Worm (Caenorhabditis elegans): Measurements from ENCODE around the gene H21P03.10.

ce11 chrIV:11455824-11456223 is 44.7 kb upstream of the H21P03.10 start:
- TF ChIP-seq nhr-76 (tag; optimal IDR thresholded peaks at IDR 0.05) (no peak), unc-130 (tag; optimal IDR thresholded peaks at IDR 0.05) (no peak), lir-3 (tag; optimal IDR thresholded peaks at IDR 0.05; ENCODE audit: poor library complexity) (no peak), nhr-28 (tag; optimal IDR thresholded peaks at IDR 0.05) (no peak), pax-3 (tag; optimal IDR thresholded peaks at IDR 0.05) (no peak), elt-2 (tag; optimal IDR thresholded peaks at IDR 0.05) (no peak), ztf-11 (tag; optimal IDR thresholded peaks at IDR 0.05) (no peak)

All from whole organism, L1 larva.